Worm (Caenorhabditis elegans): ENCODE measurements around the gene K08F9.4.

- TF ChIP-seq aly-1 (tag; optimal IDR thresholded peaks at IDR 0.05) (no peak), ets-7 (tag; optimal IDR thresholded peaks at IDR 0.05) (no peak), scrt-1 (GFP tag; IDR thresholded peaks at IDR 0.05) (no peak), flt-1 (GFP tag; IDR thresholded peaks at IDR 0.05) (no peak), sea-1 (GFP tag; conservative IDR thresholded peaks at IDR 0.05) (no peak), tbx-11 (GFP tag; IDR thresholded peaks at IDR 0.05) (no peak), hmg-4 (GFP tag; optimal IDR thresholded peaks at IDR 0.05) (no peak), F13C5.2 (tag; optimal IDR thresholded peaks at IDR 0.05) (no peak), ama-1 (optimal IDR thresholded peaks at IDR 0.05) (no peak)
These were observed 40.5 kb downstream of the K08F9.4 start, which contains the start of gene Y75B12B.1 for ce11 chrV:15184097-15185040.

Data from whole organism, early embryonic.